Fruit fly (Drosophila melanogaster): Measurements from ENCODE around the gene thoc6.

The thoc6 gene

dm6 chr3L:12193485-12193884 lies at the start of gene thoc6:
Gene thoc6 (minus strand): TSS chr3L:12193688.
- no peak for TF ChIP-seq Ets21C (GFP tag; optimal IDR thresholded peaks at IDR 0.05)
- no peak for TF ChIP-seq svp (GFP tag)
- no peak for TF ChIP-seq spab (GFP tag; optimal IDR thresholded peaks at IDR 0.05)
- TF ChIP-seq Eip93F (GFP tag; optimal IDR thresholded peaks at IDR 0.05), result no peak
- TF ChIP-seq CG11902 (GFP tag; optimal IDR thresholded peaks at IDR 0.05), result no peak
- no peak for TF ChIP-seq achi (GFP tag; optimal IDR thresholded peaks at IDR 0.05)
- TF ChIP-seq Hr39 (GFP tag; optimal IDR thresholded peaks at IDR 0.05), result no peak
- no peak for TF ChIP-seq Blimp-1 (GFP tag; optimal IDR thresholded peaks at IDR 0.05)

dm6 chr3L:12227219-12227618 lies 33.7 kb upstream of the thoc6 start:
- TF ChIP-seq dac (GFP tag; optimal IDR thresholded peaks at IDR 0.05) (no peak), CG11294 (GFP tag; IDR thresholded peaks at IDR 0.05) (no peak), CG10669 (GFP tag; optimal IDR thresholded peaks at IDR 0.05) (no peak), Lpt (GFP tag; optimal IDR thresholded peaks at IDR 0.05) (no peak), acj6 (GFP tag; optimal IDR thresholded peaks at IDR 0.05) (no peak), achi (GFP tag; optimal IDR thresholded peaks at IDR 0.05) (no peak), CG6854 (GFP tag; optimal IDR thresholded peaks at IDR 0.05) (no peak)

dm6 chr3L:12223635-12224016 lies 30.1 kb upstream of the thoc6 start:
- TF ChIP-seq Hr39 (GFP tag; optimal IDR thresholded peaks at IDR 0.05), result no peak
- TF ChIP-seq fd85E (GFP tag; optimal IDR thresholded peaks at IDR 0.05), result no peak
- TF ChIP-seq Eip93F (GFP tag; optimal IDR thresholded peaks at IDR 0.05), result no peak
- TF ChIP-seq Sox15 (GFP tag; optimal IDR thresholded peaks at IDR 0.05), result no peak
- no peak for TF ChIP-seq vri (GFP tag; optimal IDR thresholded peaks at IDR 0.05)
- TF ChIP-seq Ets96B (tag; optimal IDR thresholded peaks at IDR 0.05), result no peak
- no peak for TF ChIP-seq Sox14 (GFP tag; optimal IDR thresholded peaks at IDR 0.05)
- TF ChIP-seq CG8119 (GFP tag; IDR thresholded peaks at IDR 0.05), result peak; percentile 53; the same call in 2 of the 3 replicates
- peak; percentile 3 for TF ChIP-seq CG6276 (GFP tag; optimal IDR thresholded peaks at IDR 0.05)
- no peak for TF ChIP-seq Sox102F (GFP tag; optimal IDR thresholded peaks at IDR 0.05)
- TF ChIP-seq CG1621 (tag; optimal IDR thresholded peaks at IDR 0.05), result no peak
- no peak for TF ChIP-seq CG10669 (GFP tag; optimal IDR thresholded peaks at IDR 0.05)
- TF ChIP-seq Blimp-1 (GFP tag; optimal IDR thresholded peaks at IDR 0.05), result no peak
- no peak for TF ChIP-seq CG11294 (GFP tag; IDR thresholded peaks at IDR 0.05)
- TF ChIP-seq Met (GFP tag; optimal IDR thresholded peaks at IDR 0.05), result no peak
- TF ChIP-seq Gug (GFP tag; IDR thresholded peaks at IDR 0.05), result no peak
- no peak for TF ChIP-seq CG8632 (GFP tag; optimal IDR thresholded peaks at IDR 0.05)
- TF ChIP-seq Ets21C (GFP tag; optimal IDR thresholded peaks at IDR 0.05), result no peak
- no peak for TF ChIP-seq Lpt (GFP tag; optimal IDR thresholded peaks at IDR 0.05)
- TF ChIP-seq Hr38 (GFP tag; optimal IDR thresholded peaks at IDR 0.05), result no peak
- no peak for TF ChIP-seq CG9139 (GFP tag; optimal IDR thresholded peaks at IDR 0.05)
- TF ChIP-seq CG31627 (GFP tag; optimal IDR thresholded peaks at IDR 0.05), result no peak
- TF ChIP-seq topi (GFP tag; optimal IDR thresholded peaks at IDR 0.05), result no peak
- TF ChIP-seq salr (GFP tag; optimal IDR thresholded peaks at IDR 0.05), result no peak
- TF ChIP-seq CG6854 (GFP tag; optimal IDR thresholded peaks at IDR 0.05), result no peak
- TF ChIP-seq CG16779 (tag; optimal IDR thresholded peaks at IDR 0.05), result no peak
- no peak for TF ChIP-seq CG3919 (GFP tag; optimal IDR thresholded peaks at IDR 0.05)
- TF ChIP-seq dsx (GFP tag; optimal IDR thresholded peaks at IDR 0.05; ENCODE audit: poor library complexity, severe bottlenecking), result no peak
- TF ChIP-seq cyc (GFP tag; optimal IDR thresholded peaks at IDR 0.05), result no peak
- TF ChIP-seq achi (GFP tag; optimal IDR thresholded peaks at IDR 0.05), result no peak
- no peak for TF ChIP-seq CG11762 (GFP tag; optimal IDR thresholded peaks at IDR 0.05; ENCODE audit: insufficient read depth)
- TF ChIP-seq dac (GFP tag; optimal IDR thresholded peaks at IDR 0.05), result no peak
- TF ChIP-seq ss (GFP tag; optimal IDR thresholded peaks at IDR 0.05), result no peak
- 0 out of 3 replicates have a peak, but pooled peaks have one; percentile 9 for TF ChIP-seq eg (GFP tag; IDR thresholded peaks at IDR 0.05)
- peak; percentile 16 for TF ChIP-seq Hr4 (GFP tag; optimal IDR thresholded peaks at IDR 0.05)
- TF ChIP-seq svp (GFP tag), result no peak
- no peak for TF ChIP-seq OdsH (GFP tag; optimal IDR thresholded peaks at IDR 0.05)
- TF ChIP-seq CG10631 (GFP tag; optimal IDR thresholded peaks at IDR 0.05), result no peak
- no peak for TF ChIP-seq acj6 (GFP tag; optimal IDR thresholded peaks at IDR 0.05)
- no peak for TF ChIP-seq fd59A (GFP tag; optimal IDR thresholded peaks at IDR 0.05)
- no peak for TF ChIP-seq net (GFP tag; optimal IDR thresholded peaks at IDR 0.05)
- peak; percentile 10 for TF ChIP-seq CG4318 (GFP tag; optimal IDR thresholded peaks at IDR 0.05)
- TF ChIP-seq pdm3 (GFP tag; optimal IDR thresholded peaks at IDR 0.05), result no peak
- TF ChIP-seq lz (GFP tag; optimal IDR thresholded peaks at IDR 0.05), result no peak
- TF ChIP-seq esn (GFP tag; optimal IDR thresholded peaks at IDR 0.05), result no peak

Data from whole organism, prepupa.